Fruit fly (Drosophila melanogaster) whole organism, embryonic: ENCODE measurements around the gene Mtch.

ENCODE experiments used
- CG10366 ChIP-seq: fragments of 200-800 bp; sonication (Bioruptor generic); IDR thresholded peaks from 2 replicates; pipeline ENCODE4 v1.3.6; 2022; ENCODE audit warnings: missing biosample characterization, missing genetic modification characterization
- CG10462 ChIP-seq: fragments of 200-800 bp; sonication (Bioruptor generic); optimal IDR thresholded peaks from 2 replicates; lab custom pipeline; 2016; ENCODE audit warnings: missing biosample characterization, missing genetic modification characterization
- CG13123 ChIP-seq: fragments of 200-800 bp; sonication (Bioruptor generic); optimal IDR thresholded peaks from 2 replicates; lab custom pipeline; 2016; ENCODE audit warnings: missing biosample characterization, missing genetic modification characterization
- CG15601 ChIP-seq: fragments of 200-800 bp; sonication (Bioruptor generic); optimal IDR thresholded peaks from 3 replicates; lab custom pipeline; 2019; ENCODE audit warnings: missing biosample characterization, mild to moderate bottlenecking, missing genetic modification characterization, moderate library complexity
- CG15696 ChIP-seq: fragments of 200-800 bp; sonication (Bioruptor generic); optimal IDR thresholded peaks from 2 replicates; lab custom pipeline; 2019; ENCODE audit warnings: missing biosample characterization, mild to moderate bottlenecking, missing genetic modification characterization, moderate library complexity
- CG17328 ChIP-seq: fragments of 200-800 bp; sonication (Bioruptor generic); IDR thresholded peaks from 2 replicates; pipeline ENCODE4 v1.3.6; 2022; ENCODE audit warnings: missing biosample characterization, missing genetic modification characterization
- CG17359 ChIP-seq: fragments of 200-800 bp; sonication (Bioruptor generic); optimal IDR thresholded peaks from 3 replicates; lab custom pipeline; 2018; ENCODE audit warnings: missing biosample characterization, mild to moderate bottlenecking, missing genetic modification characterization, moderate library complexity
- CG17385 ChIP-seq: fragments of 200-800 bp; sonication (Bioruptor generic); optimal IDR thresholded peaks from 3 replicates; lab custom pipeline; 2018; ENCODE audit warnings: missing biosample characterization, mild to moderate bottlenecking, missing genetic modification characterization
- CG18262 ChIP-seq: fragments of 200-800 bp; optimal IDR thresholded peaks from 3 replicates; lab custom pipeline; 2019; ENCODE audit warnings: missing biosample characterization, mild to moderate bottlenecking, missing genetic modification characterization, moderate library complexity
- CG1832 ChIP-seq: fragments of 200-800 bp; sonication (Bioruptor generic); optimal IDR thresholded peaks from 2 replicates; lab custom pipeline; 2017; ENCODE audit warnings: missing biosample characterization, mild to moderate bottlenecking, missing genetic modification characterization, inconsistent platforms
- CG30020 ChIP-seq: fragments of 200-800 bp; optimal IDR thresholded peaks from 2 replicates; lab custom pipeline; 2019; ENCODE audit warnings: missing biosample characterization, mild to moderate bottlenecking, missing genetic modification characterization, moderate library complexity
- CG3726 ChIP-seq: fragments of 200-800 bp; sonication (Bioruptor generic); IDR thresholded peaks from 3 replicates; pipeline ENCODE4, ENCODE4 v1.3.6; 2022; ENCODE audit warnings: missing biosample characterization, missing genetic modification characterization
- CG8359 ChIP-seq: fragments of 200-800 bp; sonication (Bioruptor generic); optimal IDR thresholded peaks from 2 replicates; lab custom pipeline; 2017; ENCODE audit warnings: missing biosample characterization, mild to moderate bottlenecking, missing genetic modification characterization, borderline replicate concordance
- CG9609 ChIP-seq: fragments of 200-800 bp; sonication (Bioruptor generic); optimal IDR thresholded peaks from 3 replicates; lab custom pipeline; 2016; ENCODE audit warnings: missing biosample characterization, missing genetic modification characterization
- D ChIP-seq, 2 experiments: fragments of 200-800 bp in 1 of 2; fragments of >200 bp in 1 of 2; sonication (Bioruptor generic) in 1 of 2; optimal IDR thresholded peaks; 2 replicates in 1 of 2; 3 replicates in 1 of 2; lab custom pipeline; 2017; ENCODE audit warnings: mild to moderate bottlenecking in 1 of 2, missing biosample characterization in 1 of 2, missing genetic modification characterization in 1 of 2, missing genetic modification reagents in 1 of 2
- Doc2 ChIP-seq: fragments of 200-800 bp; sonication (Bioruptor generic); IDR thresholded peaks from 2 replicates; pipeline ENCODE4 v1.3.6; 2022; ENCODE audit warnings: missing biosample characterization, missing genetic modification characterization
- Hmr ChIP-seq: fragments of 200-800 bp; sonication (Bioruptor generic); optimal IDR thresholded peaks from 3 replicates; lab custom pipeline; 2017; ENCODE audit warnings: mild to moderate bottlenecking, missing biosample characterization, missing genetic modification reagents, missing genetic modification characterization
- Hr51 ChIP-seq, 2 experiments: fragments of 200-800 bp; sonication (Bioruptor generic); optimal IDR thresholded peaks; 2 replicates in 1 of 2; 3 replicates in 1 of 2; lab custom pipeline; 2016 to 2018; ENCODE audit warnings: missing biosample characterization in 2 of 2, missing genetic modification characterization in 2 of 2, mild to moderate bottlenecking in 1 of 2, moderate library complexity in 1 of 2
- Hr78 ChIP-seq, 2 experiments: fragments of 200-800 bp in 1 of 2; fragments of >200 bp in 1 of 2; sonication (Bioruptor generic) in 1 of 2; optimal IDR thresholded peaks; 2 replicates each; lab custom pipeline; 2017 to 2019; ENCODE audit warnings: missing biosample characterization in 2 of 2, missing genetic modification characterization in 2 of 2, mild to moderate bottlenecking in 1 of 2, moderate library complexity in 1 of 2
- Ravus ChIP-seq: fragments of 200-800 bp; sonication (Bioruptor generic); IDR thresholded peaks from 2 replicates; pipeline ENCODE4 v1.3.6; 2022; ENCODE audit warnings: missing biosample characterization, missing genetic modification characterization
- Trl ChIP-seq, 3 experiments: fragments of >200 bp in 2 of 3; fragments of 200-800 bp in 1 of 3; sonication (Bioruptor generic) in 1 of 3; optimal IDR thresholded peaks; 2 replicates in 1 of 3; 3 replicates in 2 of 3; lab custom pipeline; 2016 to 2017; ENCODE audit warnings: missing biosample characterization in 1 of 3, missing genetic modification characterization in 1 of 3
- ato ChIP-seq: fragments of 200-800 bp; sonication (Bioruptor generic); IDR thresholded peaks from 2 replicates; pipeline ENCODE4 v1.3.6; 2022; ENCODE audit warnings: missing biosample characterization, missing genetic modification characterization; ENCODE audit not compliant: partially characterized antibody
- cg ChIP-seq: fragments of 200-800 bp; sonication (Bioruptor generic); optimal IDR thresholded peaks from 3 replicates; lab custom pipeline; 2019; ENCODE audit warnings: missing biosample characterization, mild to moderate bottlenecking, missing genetic modification characterization, moderate library complexity
- da ChIP-seq: fragments of 200-800 bp; sonication (Bioruptor generic); optimal IDR thresholded peaks from 2 replicates; lab custom pipeline; 2016; ENCODE audit warnings: missing biosample characterization, missing genetic modification characterization
- dati ChIP-seq: fragments of 200-800 bp; sonication (Bioruptor generic); IDR thresholded peaks from 2 replicates; pipeline ENCODE4 v1.3.6; 2022; ENCODE audit warnings: missing biosample characterization, missing genetic modification characterization
- dpn ChIP-seq, 2 experiments: fragments of 200-800 bp; sonication (Bioruptor generic); optimal IDR thresholded peaks; 3 replicates each; lab custom pipeline; 2016; ENCODE audit warnings: missing biosample characterization in 2 of 2, missing genetic modification characterization in 2 of 2
- fd102C ChIP-seq: fragments of 200-800 bp; sonication (Bioruptor generic); optimal IDR thresholded peaks from 2 replicates; lab custom pipeline; 2018; ENCODE audit warnings: missing biosample characterization, mild to moderate bottlenecking, missing genetic modification characterization, moderate library complexity
- h ChIP-seq: fragments of >200 bp; optimal IDR thresholded peaks from 2 replicates; lab custom pipeline; 2017
- hth ChIP-seq: fragments of >200 bp; optimal IDR thresholded peaks from 2 replicates; lab custom pipeline; 2017; ENCODE audit warnings: inconsistent platforms
- inv ChIP-seq: fragments of 200-800 bp; sonication (Bioruptor generic); IDR thresholded peaks from 2 replicates; pipeline ENCODE4 v1.3.6; 2022; ENCODE audit warnings: missing biosample characterization, missing genetic modification characterization; ENCODE audit not compliant: partially characterized antibody
- lmd ChIP-seq: fragments of 200-800 bp; sonication (Bioruptor generic); IDR thresholded peaks from 2 replicates; pipeline ENCODE4 v1.3.6; 2022; ENCODE audit warnings: missing biosample characterization, missing genetic modification characterization
- luna ChIP-seq: fragments of 200-800 bp; sonication (Bioruptor generic); optimal IDR thresholded peaks from 2 replicates; lab custom pipeline; 2016; ENCODE audit warnings: missing biosample characterization, missing genetic modification characterization
- nau ChIP-seq: fragments of 200-800 bp; sonication (Bioruptor generic); optimal IDR thresholded peaks from 3 replicates; lab custom pipeline; 2017; ENCODE audit warnings: missing biosample characterization, mild to moderate bottlenecking, missing genetic modification characterization, missing genetic modification reagents
- nerfin-1 ChIP-seq: fragments of 200-800 bp; sonication (Bioruptor generic); optimal IDR thresholded peaks from 3 replicates; lab custom pipeline; 2019; ENCODE audit warnings: missing biosample characterization, mild to moderate bottlenecking, missing genetic modification characterization, moderate library complexity
- onecut ChIP-seq: fragments of 200-800 bp; sonication (Bioruptor generic); IDR thresholded peaks from 2 replicates; pipeline ENCODE4 v1.3.6; 2022; ENCODE audit warnings: missing biosample characterization, missing genetic modification characterization
- phol ChIP-seq: fragments of 200-800 bp; sonication (Bioruptor generic); optimal IDR thresholded peaks from 3 replicates; lab custom pipeline; 2018; ENCODE audit warnings: missing biosample characterization, mild to moderate bottlenecking, missing genetic modification characterization, moderate library complexity
- pros ChIP-seq: fragments of 200-800 bp; sonication (Bioruptor generic); optimal IDR thresholded peaks from 3 replicates; lab custom pipeline; 2019; ENCODE audit warnings: missing biosample characterization, mild to moderate bottlenecking, missing genetic modification characterization, moderate library complexity
- pzg ChIP-seq: fragments of 200-800 bp; sonication (Bioruptor generic); optimal IDR thresholded peaks from 3 replicates; lab custom pipeline; 2018; ENCODE audit warnings: missing biosample characterization, mild to moderate bottlenecking, missing genetic modification characterization, moderate library complexity
- rib ChIP-seq: fragments of 200-800 bp; sonication (Bioruptor generic); IDR thresholded peaks from 2 replicates; pipeline ENCODE4 v1.3.6; 2022; ENCODE audit warnings: missing biosample characterization, missing genetic modification characterization
- sens ChIP-seq: fragments of 200-800 bp; sonication (Bioruptor generic); peaks from one replicate; lab custom pipeline; 2016; ENCODE audit warnings: missing biosample characterization, missing genetic modification characterization
- seq ChIP-seq: fragments of 200-800 bp; sonication (Bioruptor generic); IDR thresholded peaks from 2 replicates; pipeline ENCODE4 v1.3.6; 2022; ENCODE audit warnings: missing biosample characterization, missing genetic modification characterization
- so ChIP-seq: fragments of 200-800 bp; sonication (Bioruptor generic); IDR thresholded peaks from 3 replicates; pipeline ENCODE4 v1.3.6; 2022; ENCODE audit warnings: missing biosample characterization, missing genetic modification characterization
- tll ChIP-seq, 2 experiments: fragments of 200-800 bp in 1 of 2; fragments of >200 bp in 1 of 2; sonication (Bioruptor generic) in 1 of 2; optimal IDR thresholded peaks; 2 replicates each; lab custom pipeline; 2017 to 2019; ENCODE audit warnings: missing biosample characterization in 2 of 2, missing genetic modification characterization in 2 of 2, mild to moderate bottlenecking in 1 of 2, moderate library complexity in 1 of 2
- trem ChIP-seq: fragments of 200-800 bp; optimal IDR thresholded peaks from 3 replicates; lab custom pipeline; 2019; ENCODE audit warnings: missing biosample characterization, mild to moderate bottlenecking, missing genetic modification characterization, moderate library complexity
- ttk ChIP-seq: fragments of 200-800 bp; sonication (Bioruptor generic); IDR thresholded peaks from 2 replicates; pipeline ENCODE4 v2.1.2; 2022; ENCODE audit warnings: missing biosample characterization, missing genetic modification characterization
- twi ChIP-seq: fragments of 200-800 bp; optimal IDR thresholded peaks from 2 replicates; lab custom pipeline; 2019; ENCODE audit warnings: missing biosample characterization, mild to moderate bottlenecking, missing genetic modification characterization, moderate library complexity
- zfh1 ChIP-seq: fragments of 200-800 bp; sonication (Bioruptor generic); IDR thresholded peaks from 3 replicates; pipeline ENCODE4 v1.3.6; 2022; ENCODE audit warnings: missing biosample characterization, missing genetic modification characterization

The Mtch gene

DNA sequence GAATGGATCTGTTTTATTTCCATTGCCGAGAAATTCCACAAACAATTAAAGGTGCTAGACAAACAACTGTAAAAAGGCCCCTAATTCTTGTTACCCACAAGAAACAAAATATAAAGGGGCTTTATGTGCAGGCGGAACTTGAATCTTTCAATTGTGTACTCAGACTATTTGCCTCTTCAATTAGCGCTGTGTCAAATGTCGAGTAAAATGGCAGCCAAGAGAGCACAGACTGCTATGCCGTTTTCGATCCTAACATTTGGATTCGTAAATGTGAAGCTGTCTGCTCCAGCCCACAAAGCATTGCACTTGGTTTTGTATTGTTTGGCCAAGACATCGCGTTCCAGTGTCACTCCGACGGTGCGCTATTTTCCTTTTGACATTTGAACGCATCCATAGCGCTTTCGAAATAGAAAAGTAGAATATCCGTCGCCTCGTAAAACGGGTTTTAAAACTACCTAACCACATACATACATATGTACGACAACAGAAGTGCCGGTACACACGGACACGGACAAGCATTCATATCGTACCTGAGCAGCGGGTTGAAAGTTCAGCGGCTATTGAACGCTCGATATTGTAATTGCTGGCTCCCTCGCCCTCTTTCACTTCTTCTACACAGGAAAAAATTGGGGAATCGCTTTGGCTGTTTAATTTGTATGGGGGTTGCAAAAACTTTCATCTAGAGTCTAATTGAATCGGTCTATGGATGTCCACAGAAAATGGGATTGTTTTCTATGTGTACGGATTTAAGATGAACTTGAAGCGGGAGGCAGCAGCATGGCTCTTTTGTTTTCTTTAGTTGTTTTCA is 18.2 kb upstream of the Mtch start:
- TF ChIP-seq CG17359 (tag; lab: Kevin White, UChicago) (peak; percentile 3), CG15696 (no peak), h (no peak), nau (GFP tag; lab: Kevin White, UChicago) (no peak), phol (peak; percentile 30), CG13123 (GFP tag; lab: Kevin White, UChicago) (no peak), trem (tag; lab: Kevin White, UChicago) (peak; percentile 20), ttk (0 out of 2 replicates have a peak, but pooled peaks have one; percentile 12), seq (GFP tag; lab: Robert Waterston, UW) (no peak), CG10462 (GFP tag; lab: Kevin White, UChicago) (no peak), CG15601 (peak; percentile 40), da (no peak), hth (lab: Kevin White, UChicago) (no peak), sens (GFP tag; lab: Kevin White, UChicago) (peak; percentile 61), Hr51 (GFP tag; optimal IDR thresholded peaks at IDR 0.05; lab: Kevin White, UChicago) (peak in 1 of 2 experiments; percentile 11), pros (GFP tag; lab: Kevin White, UChicago) (peak; percentile 35), Trl (optimal IDR thresholded peaks at IDR 0.05; lab: Kevin White, UChicago) (no peak), Trl (GFP tag; optimal IDR thresholded peaks at IDR 0.05; lab: Kevin White, UChicago) (peak; percentile 2), CG9609 (no peak), rib (no peak), inv (no peak), zfh1 (GFP tag; lab: Robert Waterston, UW) (0 out of 3 replicates have a peak, but pooled peaks have one; percentile 40), Ravus (GFP tag; lab: Robert Waterston, UW) (no peak), Doc2 (GFP tag; lab: Robert Waterston, UW) (no peak), CG17385 (no peak), tll (GFP tag; optimal IDR thresholded peaks at IDR 0.05; lab: Kevin White, UChicago) (no peak), CG18262 (tag; lab: Kevin White, UChicago) (peak; percentile 51), CG8359 (GFP tag; lab: Kevin White, UChicago) (no peak), D (optimal IDR thresholded peaks at IDR 0.05; lab: Kevin White, UChicago) (no peak), D (GFP tag; optimal IDR thresholded peaks at IDR 0.05; lab: Kevin White, UChicago) (peak; percentile 27), nerfin-1 (no peak), Hr78 (GFP tag; optimal IDR thresholded peaks at IDR 0.05; lab: Kevin White, UChicago) (peak in 1 of 2 experiments; percentile 99), CG1832 (GFP tag; lab: Kevin White, UChicago) (no peak), dati (GFP tag; lab: Robert Waterston, UW) (no peak), CG3726 (GFP tag; lab: Robert Waterston, UW) (no peak), lmd (GFP tag; lab: Robert Waterston, UW) (no peak), fd102C (GFP tag; lab: Kevin White, UChicago) (no peak), dpn (GFP tag; optimal IDR thresholded peaks at IDR 0.05; lab: Kevin White, UChicago) (peak in 1 of 2 experiments; percentile 17), twi (no peak), CG10366 (GFP tag; lab: Robert Waterston, UW) (0 out of 2 replicates have a peak, but pooled peaks have one; percentile 11), Hmr (GFP tag; lab: Kevin White, UChicago) (no peak), cg (peak; percentile 47), CG30020 (tag; lab: Kevin White, UChicago) (no peak), so (GFP tag; lab: Robert Waterston, UW) (0 out of 3 replicates have a peak, but pooled peaks have one; percentile 32), pzg (no peak), ato (GFP tag; lab: Robert Waterston, UW) (no peak), onecut (GFP tag; lab: Robert Waterston, UW) (0 out of 2 replicates have a peak, but pooled peaks have one; percentile 33), luna (GFP tag; lab: Kevin White, UChicago) (no peak), CG17328 (GFP tag; lab: Robert Waterston, UW) (peak; percentile 49)
